Worm (Caenorhabditis elegans): ENCODE data around the gene svop-1.

DNA sequence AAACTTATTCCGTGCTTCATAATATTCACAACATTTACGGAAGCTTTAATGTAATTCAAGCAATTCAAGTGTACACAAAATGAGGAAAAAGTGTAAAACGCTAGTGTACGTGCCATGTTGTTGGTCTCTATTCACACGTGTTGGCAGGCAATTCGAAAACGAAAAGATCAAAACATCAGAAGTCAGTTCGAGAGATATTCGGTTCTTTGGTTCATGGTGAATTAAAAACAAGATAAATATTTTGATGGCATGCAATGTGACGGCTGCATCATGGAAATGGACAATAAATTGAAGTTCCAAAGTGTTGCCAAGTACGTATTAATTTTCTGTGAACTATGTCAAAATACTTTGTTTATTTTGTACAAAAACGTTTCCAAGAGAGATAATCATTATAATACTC is 36.8 kb upstream of the svop-1 start:
- no peak for TF ChIP-seq ztf-23 (GFP tag; IDR thresholded peaks at IDR 0.05)
- no peak for TF ChIP-seq T22C8.4 (GFP tag; IDR thresholded peaks at IDR 0.05)
